Worm (Caenorhabditis elegans): ENCODE measurements around the gene srd-5.

DNA sequence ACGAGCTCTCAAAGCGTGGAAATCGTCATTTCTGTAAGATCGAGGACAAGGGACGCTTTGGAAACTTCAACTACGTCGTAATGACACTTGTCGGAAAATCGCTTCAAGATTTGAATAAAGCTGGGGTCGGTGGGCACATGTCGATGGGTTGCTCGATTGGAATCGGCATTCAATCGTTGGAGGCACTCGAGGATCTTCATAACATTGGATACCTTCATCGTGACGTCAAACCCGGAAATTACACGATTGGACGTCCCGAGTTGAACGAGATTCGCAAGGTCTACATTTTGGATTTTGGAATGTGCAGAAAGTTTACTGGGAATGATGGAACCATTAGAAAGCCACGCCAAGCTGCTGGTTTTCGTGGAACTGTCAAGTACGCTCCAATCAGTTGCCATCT, 41.8 kb downstream of the srd-5 start:
- TF ChIP-seq tbx-2 (tag; optimal IDR thresholded peaks at IDR 0.05) (no peak), nhr-25 (tag; optimal IDR thresholded peaks at IDR 0.05) (no peak), ceh-28 (tag; optimal IDR thresholded peaks at IDR 0.05) (no peak), ceh-16 (tag; optimal IDR thresholded peaks at IDR 0.05) (no peak), ztf-4 (tag; optimal IDR thresholded peaks at IDR 0.05) (no peak), skn-1 (tag; optimal IDR thresholded peaks at IDR 0.05) (no peak)
